Fruit fly (Drosophila melanogaster): ENCODE data around the gene ush.

ush gene

dm6 chr2L:490150-491095 lies 14.4 kb downstream of the ush start (continued):
- TF ChIP-seq pan (optimal IDR thresholded peaks at IDR 0.05) (no peak), pan (GFP tag; optimal IDR thresholded peaks at IDR 0.05 in 1 of 2, IDR thresholded peaks at IDR 0.05 in 1 of 2) (peak in 1 of 2 experiments; percentile 68), Aef1 (GFP tag; IDR thresholded peaks at IDR 0.05) (peak; percentile 70), CHES-1-like (GFP tag; optimal IDR thresholded peaks at IDR 0.05) (peak; percentile 88), CG9876 (GFP tag; optimal IDR thresholded peaks at IDR 0.05) (peak; percentile 80), CG11398 (GFP tag; optimal IDR thresholded peaks at IDR 0.05) (peak; percentile 3), dm (GFP tag; optimal IDR thresholded peaks at IDR 0.05) (peak; percentile 67), CG12155 (GFP tag; optimal IDR thresholded peaks at IDR 0.05) (peak; percentile 46), CG11723 (GFP tag; optimal IDR thresholded peaks at IDR 0.05) (peak; percentile 21), CG34224 (GFP tag; IDR thresholded peaks at IDR 0.05; ENCODE audit: partially characterized antibody) (peak; percentile 88), stwl (tag; optimal IDR thresholded peaks at IDR 0.05) (peak; percentile 57), jumu (GFP tag; optimal IDR thresholded peaks at IDR 0.05) (peak; percentile 71), z (GFP tag; IDR thresholded peaks at IDR 0.05) (0 out of 3 replicates have a peak, but pooled peaks have one; percentile 59), eyg (GFP tag; optimal IDR thresholded peaks at IDR 0.05) (peak; percentile 60), D19A (tag; optimal IDR thresholded peaks at IDR 0.05) (peak; percentile 4), CG33213 (GFP tag; optimal IDR thresholded peaks at IDR 0.05) (peak; percentile 95), knrl (GFP tag; IDR thresholded peaks at IDR 0.05; ENCODE audit: partially characterized antibody) (peak; percentile 49; the same call in 1 of the 3 replicates), CG17829 (tag; optimal IDR thresholded peaks at IDR 0.05) (peak; percentile 61), CG11456 (GFP tag; IDR thresholded peaks at IDR 0.05) (peak; percentile 94), CG14965 (GFP tag; optimal IDR thresholded peaks at IDR 0.05; ENCODE audit: borderline replicate concordance) (no peak), jigr1 (GFP tag; IDR thresholded peaks at IDR 0.05) (no peak), D19B (GFP tag; optimal IDR thresholded peaks at IDR 0.05) (peak; percentile 21), Fer3 (tag; optimal IDR thresholded peaks at IDR 0.05) (peak; percentile 29), cad (GFP tag; optimal IDR thresholded peaks at IDR 0.05) (no peak), TFAM (GFP tag; optimal IDR thresholded peaks at IDR 0.05) (no peak), CG6689 (GFP tag; IDR thresholded peaks at IDR 0.05) (0 out of 2 replicates have a peak, but pooled peaks have one; percentile 27), CG8089 (GFP tag; optimal IDR thresholded peaks at IDR 0.05) (peak; percentile 62), Hr39 (optimal IDR thresholded peaks at IDR 0.05) (no peak), abd-A (tag; optimal IDR thresholded peaks at IDR 0.05) (peak; percentile 41), trem (tag; optimal IDR thresholded peaks at IDR 0.05) (no peak), CG2129 (GFP tag; IDR thresholded peaks at IDR 0.05; ENCODE audit: partially characterized antibody) (no peak), CG15514 (GFP tag; optimal IDR thresholded peaks at IDR 0.05) (peak; percentile 82), CkIIα-i1 (GFP tag; IDR thresholded peaks at IDR 0.05) (no peak), odd (GFP tag; optimal IDR thresholded peaks at IDR 0.05) (peak; percentile 83), CG2120 (GFP tag; optimal IDR thresholded peaks at IDR 0.05) (peak; percentile 65), Hr3 (GFP tag; optimal IDR thresholded peaks at IDR 0.05) (peak; percentile 47), psq (GFP tag; optimal IDR thresholded peaks at IDR 0.05) (peak; percentile 98), CG10462 (GFP tag; optimal IDR thresholded peaks at IDR 0.05) (no peak), chm (GFP tag; IDR thresholded peaks at IDR 0.05) (peak; percentile 87), Dfd (GFP tag; optimal IDR thresholded peaks at IDR 0.05) (no peak), CG6791 (GFP tag; IDR thresholded peaks at IDR 0.05; ENCODE audit: partially characterized antibody) (0 out of 3 replicates have a peak, but pooled peaks have one; percentile 44), gcm2 (GFP tag; optimal IDR thresholded peaks at IDR 0.05) (no peak), bowl (GFP tag; IDR thresholded peaks at IDR 0.05) (no peak; the same call in 1 of the 2 replicates), Dref (GFP tag; IDR thresholded peaks at IDR 0.05) (peak; percentile 43), CG10654 (GFP tag; optimal IDR thresholded peaks at IDR 0.05) (peak; percentile 60), zfh1 (GFP tag; IDR thresholded peaks at IDR 0.05) (peak; percentile 78), CG13624 (GFP tag; optimal IDR thresholded peaks at IDR 0.05) (peak; percentile 53), Jarid2 (GFP tag; optimal IDR thresholded peaks at IDR 0.05) (peak; percentile 96), Abd-B (GFP tag; optimal IDR thresholded peaks at IDR 0.05) (peak; percentile 62)

Data from whole organism, embryonic.